Fruit fly (Drosophila melanogaster) whole organism, prepupa: ENCODE measurements around the gene CG32379.

ENCODE experiments used
- Blimp-1 ChIP-seq: fragments of 200-800 bp; sonication (Bioruptor generic); optimal IDR thresholded peaks from 3 replicates; lab custom pipeline; 2017; ENCODE audit warnings: missing biosample characterization, missing genetic modification characterization, mild to moderate bottlenecking, moderate library complexity, missing genetic modification reagents
- CG10631 ChIP-seq: fragments of 200-800 bp; sonication (Bioruptor generic); optimal IDR thresholded peaks from 2 replicates; lab custom pipeline; 2016; ENCODE audit warnings: missing biosample characterization, missing genetic modification characterization
- CG10669 ChIP-seq: fragments of 200-800 bp; sonication (Bioruptor generic); optimal IDR thresholded peaks from 3 replicates; lab custom pipeline; 2018; ENCODE audit warnings: missing biosample characterization, mild to moderate bottlenecking, missing genetic modification characterization, moderate library complexity
- CG11902 ChIP-seq: fragments of 200-800 bp; sonication (Bioruptor generic); optimal IDR thresholded peaks from 3 replicates; lab custom pipeline; 2016; ENCODE audit warnings: missing biosample characterization, missing genetic modification characterization
- CG1621 ChIP-seq: fragments of 200-800 bp; sonication (Bioruptor generic); optimal IDR thresholded peaks from 3 replicates; lab custom pipeline; 2018; ENCODE audit warnings: missing biosample characterization, mild to moderate bottlenecking, missing genetic modification characterization
- CG3032 ChIP-seq: fragments of 200-800 bp; optimal IDR thresholded peaks from 2 replicates; lab custom pipeline; 2019; ENCODE audit warnings: missing biosample characterization, mild to moderate bottlenecking, missing genetic modification characterization, moderate library complexity
- CG34406 ChIP-seq: fragments of 200-800 bp; sonication (Bioruptor generic); optimal IDR thresholded peaks from 3 replicates; lab custom pipeline; 2016; ENCODE audit warnings: missing biosample characterization, missing genetic modification characterization
- CG4318 ChIP-seq: fragments of 200-800 bp; sonication (Bioruptor generic); optimal IDR thresholded peaks from 3 replicates; lab custom pipeline; 2017; ENCODE audit warnings: missing biosample characterization, mild to moderate bottlenecking, missing genetic modification characterization
- CG6163 ChIP-seq: fragments of 200-800 bp; sonication (Bioruptor generic); IDR thresholded peaks from 3 replicates; pipeline ENCODE4 v1.3.6; 2022; ENCODE audit warnings: missing biosample characterization, missing genetic modification characterization
- CG6276 ChIP-seq: fragments of 200-800 bp; sonication (Bioruptor generic); optimal IDR thresholded peaks from 2 replicates; lab custom pipeline; 2017; ENCODE audit warnings: missing biosample characterization, mild to moderate bottlenecking, missing genetic modification characterization
- CG6792 ChIP-seq: fragments of 200-800 bp; sonication (Bioruptor generic); optimal IDR thresholded peaks from 3 replicates; lab custom pipeline; 2016; ENCODE audit warnings: missing biosample characterization, missing genetic modification characterization
- CG6808 ChIP-seq: fragments of 200-800 bp; sonication (Bioruptor generic); optimal IDR thresholded peaks from 3 replicates; lab custom pipeline; 2017; ENCODE audit warnings: missing biosample characterization, missing genetic modification characterization, mild to moderate bottlenecking, moderate library complexity, missing genetic modification reagents
- CG6854 ChIP-seq: fragments of 200-800 bp; sonication (Bioruptor generic); optimal IDR thresholded peaks from 2 replicates; lab custom pipeline; 2017; ENCODE audit warnings: missing biosample characterization, mild to moderate bottlenecking, missing genetic modification characterization
- CG7368 ChIP-seq: fragments of 200-800 bp; sonication (Bioruptor generic); optimal IDR thresholded peaks from 3 replicates; lab custom pipeline; 2016; ENCODE audit warnings: missing biosample characterization, missing genetic modification characterization
- CG8119 ChIP-seq: fragments of 200-800 bp; sonication (Bioruptor generic); IDR thresholded peaks from 3 replicates; pipeline ENCODE4 v1.3.6; 2022; ENCODE audit warnings: missing biosample characterization, missing genetic modification characterization
- CG8319 ChIP-seq: fragments of 200-800 bp; sonication (Bioruptor generic); optimal IDR thresholded peaks from 3 replicates; lab custom pipeline; 2016; ENCODE audit warnings: missing biosample characterization, missing genetic modification characterization
- CG9139 ChIP-seq: fragments of 200-800 bp; sonication (Bioruptor generic); optimal IDR thresholded peaks from 3 replicates; lab custom pipeline; 2017; ENCODE audit warnings: missing biosample characterization, mild to moderate bottlenecking, missing genetic modification characterization
- Eip75B ChIP-seq: fragments of 200-800 bp; sonication (Bioruptor generic); optimal IDR thresholded peaks from 3 replicates; lab custom pipeline; 2016; ENCODE audit warnings: missing biosample characterization, missing genetic modification characterization
- Eip78C ChIP-seq: fragments of 200-800 bp; sonication (Bioruptor generic); peaks from one replicate; lab custom pipeline; 2016; ENCODE audit warnings: missing biosample characterization, missing genetic modification characterization
- Eip93F ChIP-seq: fragments of 200-800 bp; sonication (Bioruptor generic); optimal IDR thresholded peaks from 2 replicates; lab custom pipeline; 2016; ENCODE audit warnings: missing biosample characterization, mild to moderate bottlenecking, missing genetic modification characterization
- Ets21C ChIP-seq: fragments of 200-800 bp; sonication (Bioruptor generic); optimal IDR thresholded peaks from 3 replicates; lab custom pipeline; 2016; ENCODE audit warnings: missing biosample characterization, missing genetic modification characterization
- Ets96B ChIP-seq: fragments of 200-800 bp; optimal IDR thresholded peaks from 2 replicates; lab custom pipeline; 2019; ENCODE audit warnings: missing biosample characterization, mild to moderate bottlenecking, missing genetic modification characterization, moderate library complexity
- Hr38 ChIP-seq: sonication (Bioruptor generic); optimal IDR thresholded peaks from 2 replicates; lab custom pipeline; 2016; ENCODE audit warnings: missing biosample characterization, missing genetic modification characterization
- Hr4 ChIP-seq: fragments of 200-800 bp; sonication (Bioruptor generic); optimal IDR thresholded peaks from 3 replicates; lab custom pipeline; 2016; ENCODE audit warnings: missing biosample characterization, missing genetic modification characterization
- Lpt ChIP-seq: fragments of 200-800 bp; sonication (Bioruptor generic); optimal IDR thresholded peaks from 3 replicates; lab custom pipeline; 2016; ENCODE audit warnings: missing biosample characterization, missing genetic modification characterization
- Met ChIP-seq: fragments of 200-800 bp; sonication (Bioruptor generic); optimal IDR thresholded peaks from 3 replicates; lab custom pipeline; 2016; ENCODE audit warnings: missing biosample characterization, missing genetic modification characterization
- OdsH ChIP-seq: fragments of 200-800 bp; sonication (Bioruptor generic); optimal IDR thresholded peaks from 3 replicates; lab custom pipeline; 2016; ENCODE audit warnings: missing biosample characterization, missing genetic modification characterization
- Sox102F ChIP-seq: fragments of 200-800 bp; sonication (Bioruptor generic); optimal IDR thresholded peaks from 2 replicates; lab custom pipeline; 2016; ENCODE audit warnings: missing biosample characterization, mild to moderate bottlenecking, missing genetic modification characterization
- acj6 ChIP-seq: fragments of 200-800 bp; sonication (Bioruptor generic); optimal IDR thresholded peaks from 3 replicates; lab custom pipeline; 2016; ENCODE audit warnings: missing biosample characterization, missing genetic modification characterization
- cyc ChIP-seq: fragments of 200-800 bp; sonication (Bioruptor generic); optimal IDR thresholded peaks from 3 replicates; lab custom pipeline; 2016; ENCODE audit warnings: missing biosample characterization, missing genetic modification characterization
- dac ChIP-seq: fragments of 200-800 bp; sonication (Bioruptor generic); optimal IDR thresholded peaks from 2 replicates; lab custom pipeline; 2017; ENCODE audit warnings: missing biosample characterization, mild to moderate bottlenecking, missing genetic modification characterization
- dsx ChIP-seq: fragments of 200-800 bp; optimal IDR thresholded peaks from 3 replicates; lab custom pipeline; 2019; ENCODE audit warnings: missing biosample characterization, mild to moderate bottlenecking, missing genetic modification characterization, moderate library complexity; ENCODE audit not compliant: poor library complexity, severe bottlenecking
- eg ChIP-seq: fragments of 200-800 bp; sonication (Bioruptor generic); IDR thresholded peaks from 3 replicates; pipeline ENCODE4 v1.3.6; 2022; ENCODE audit warnings: missing biosample characterization, missing genetic modification characterization
- fd59A ChIP-seq: fragments of 200-800 bp; sonication (Bioruptor generic); optimal IDR thresholded peaks from 2 replicates; lab custom pipeline; 2017; ENCODE audit warnings: missing biosample characterization, mild to moderate bottlenecking, missing genetic modification characterization, missing genetic modification reagents
- fd85E ChIP-seq: fragments of 200-800 bp; sonication (Bioruptor generic); optimal IDR thresholded peaks from 3 replicates; lab custom pipeline; 2016; ENCODE audit warnings: missing biosample characterization, missing genetic modification characterization
- fkh ChIP-seq: fragments of 200-800 bp; sonication (Bioruptor generic); optimal IDR thresholded peaks from 3 replicates; lab custom pipeline; 2017; ENCODE audit warnings: missing biosample characterization, mild to moderate bottlenecking, missing genetic modification characterization, moderate library complexity
- net ChIP-seq: fragments of 200-800 bp; sonication (Bioruptor generic); optimal IDR thresholded peaks from 3 replicates; lab custom pipeline; 2016; ENCODE audit warnings: missing biosample characterization, missing genetic modification characterization
- spab ChIP-seq: fragments of 200-800 bp; sonication (Bioruptor generic); optimal IDR thresholded peaks from 2 replicates; lab custom pipeline; 2017; ENCODE audit warnings: missing biosample characterization, mild to moderate bottlenecking, missing genetic modification characterization, missing genetic modification reagents
- ss ChIP-seq, 2 experiments: fragments of 200-800 bp; sonication (Bioruptor generic); optimal IDR thresholded peaks; 2 replicates in 1 of 2; 3 replicates in 1 of 2; lab custom pipeline; 2017 to 2018; ENCODE audit warnings: mild to moderate bottlenecking in 2 of 2, missing biosample characterization in 2 of 2, missing genetic modification characterization in 2 of 2, moderate library complexity in 1 of 2
- svp ChIP-seq: fragments of 200-800 bp; sonication (Bioruptor generic); peaks from one replicate; lab custom pipeline; 2016; ENCODE audit warnings: missing biosample characterization, missing genetic modification characterization
- vri ChIP-seq: fragments of 200-800 bp; sonication (Bioruptor generic); optimal IDR thresholded peaks from 3 replicates; lab custom pipeline; 2016; ENCODE audit warnings: missing biosample characterization, mild to moderate bottlenecking, missing genetic modification characterization

The CG32379 gene

DNA sequence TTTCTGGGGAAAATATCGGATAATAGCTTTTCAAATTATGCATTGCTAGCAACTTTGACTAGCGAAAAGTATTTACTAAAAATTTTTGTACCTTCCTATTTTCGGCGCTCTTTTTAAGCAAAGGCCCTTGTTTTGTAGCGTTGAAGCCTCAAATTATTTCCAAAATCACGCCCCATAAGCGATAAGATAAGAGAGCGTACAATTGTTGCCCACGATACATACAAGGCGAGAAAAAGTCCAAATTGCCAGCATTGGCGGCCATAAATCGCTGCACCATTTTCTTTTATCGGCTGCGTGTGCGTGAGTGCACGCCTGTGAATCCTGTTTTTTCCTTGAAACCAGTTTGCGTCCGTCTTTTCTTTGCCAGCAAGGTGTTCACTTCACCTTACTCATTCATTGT, 24.9 kb upstream of the CG32379 start:
- TF ChIP-seq CG34406 (GFP tag; lab: Kevin White, UChicago), result no peak
- TF ChIP-seq CG1621, result peak; percentile 15
- no peak for TF ChIP-seq Sox102F (GFP tag; lab: Kevin White, UChicago)
- TF ChIP-seq ss (GFP tag; optimal IDR thresholded peaks at IDR 0.05; lab: Kevin White, UChicago), result peak in 1 of 2 experiments; percentile 23
- TF ChIP-seq CG3032 (tag; lab: Kevin White, UChicago), result no peak
- no peak for TF ChIP-seq CG11902 (GFP tag; lab: Kevin White, UChicago)
- no peak for TF ChIP-seq CG4318 (GFP tag; lab: Kevin White, UChicago)
- TF ChIP-seq spab (GFP tag; lab: Kevin White, UChicago), result no peak
- TF ChIP-seq Hr38, result no peak
- TF ChIP-seq cyc (GFP tag; lab: Kevin White, UChicago), result no peak
- no peak for TF ChIP-seq Met
- TF ChIP-seq, all 60 proteins: peak for 2

DNA sequence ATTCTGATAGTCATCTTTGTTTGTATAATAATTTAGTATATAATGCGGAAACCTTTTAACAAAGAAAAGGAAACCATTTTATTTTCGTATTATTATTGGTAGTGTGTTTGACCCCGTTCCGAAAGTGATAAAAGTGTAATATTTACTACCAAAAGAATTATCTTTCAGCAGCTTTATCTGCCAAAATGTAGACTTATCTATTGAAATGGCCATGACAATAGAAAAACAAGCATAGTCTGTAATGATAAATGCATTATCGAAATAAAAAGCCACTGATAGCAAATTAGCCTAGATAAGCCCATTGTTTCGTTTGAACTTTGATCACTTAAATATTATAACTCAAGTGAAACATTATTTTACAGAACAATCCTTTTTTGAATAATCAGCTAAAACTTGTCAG, 20.0 kb upstream of the CG32379 start:
- TF ChIP-seq svp (peak; percentile 6), vri (GFP tag; lab: Kevin White, UChicago) (peak; percentile 15), CG1621 (no peak), Eip75B (GFP tag; lab: Kevin White, UChicago) (no peak)

DNA sequence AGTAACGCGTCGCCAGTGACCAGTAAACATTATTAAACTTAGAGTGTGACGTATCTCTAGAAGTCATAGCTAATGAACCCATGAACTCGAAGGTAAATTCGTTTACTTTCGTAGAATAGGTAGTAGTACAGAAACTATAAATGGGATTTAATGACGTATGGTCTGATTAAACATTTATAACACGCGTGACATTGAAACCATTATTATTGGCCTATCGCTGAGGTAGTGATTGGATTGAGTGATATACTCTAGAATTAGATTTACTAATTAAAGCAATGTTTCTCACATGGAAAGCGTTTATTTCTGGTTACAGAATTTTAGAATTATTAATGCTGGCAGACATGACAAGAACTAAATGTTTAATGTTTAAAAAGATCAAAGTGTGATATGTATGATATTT, 19.3 kb upstream of the CG32379 start:
- TF ChIP-seq CG34406 (GFP tag; lab: Kevin White, UChicago) (no peak), Hr4 (GFP tag; lab: Kevin White, UChicago) (no peak), Eip93F (GFP tag; lab: Kevin White, UChicago) (no peak), dsx (GFP tag; lab: Kevin White, UChicago) (no peak), Ets96B (tag; lab: Kevin White, UChicago) (no peak), CG6792 (GFP tag; lab: Kevin White, UChicago) (no peak), fd59A (GFP tag; lab: Kevin White, UChicago) (no peak), Blimp-1 (no peak), Hr38 (no peak), CG6808 (GFP tag; lab: Kevin White, UChicago) (no peak), dac (no peak), CG8119 (no peak)

DNA sequence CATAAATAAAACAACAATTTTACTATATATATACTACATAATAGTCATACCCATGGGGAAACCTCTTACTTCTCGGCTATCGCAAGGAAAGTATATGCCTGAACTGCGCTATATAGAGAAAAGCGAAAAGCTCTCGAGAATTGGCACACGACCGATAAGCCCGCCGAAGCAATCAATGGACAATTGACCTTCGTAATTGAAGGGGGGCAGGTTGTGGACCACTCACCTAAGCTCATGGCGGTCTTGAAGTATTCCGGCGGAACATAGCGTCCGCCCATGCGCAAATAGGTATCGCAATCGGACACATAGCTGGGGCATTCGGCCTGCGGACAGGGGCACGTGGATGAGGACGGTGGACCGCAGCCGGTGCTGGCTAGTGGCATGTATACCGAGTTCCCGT, 15.8 kb upstream of the CG32379 start:
- TF ChIP-seq svp (peak; percentile 97), CG6854 (no peak), ss (GFP tag; optimal IDR thresholded peaks at IDR 0.05; lab: Kevin White, UChicago) (no peak), dsx (GFP tag; lab: Kevin White, UChicago) (no peak), CG3032 (tag; lab: Kevin White, UChicago) (no peak), Met (no peak), CG4318 (GFP tag; lab: Kevin White, UChicago) (no peak)

DNA sequence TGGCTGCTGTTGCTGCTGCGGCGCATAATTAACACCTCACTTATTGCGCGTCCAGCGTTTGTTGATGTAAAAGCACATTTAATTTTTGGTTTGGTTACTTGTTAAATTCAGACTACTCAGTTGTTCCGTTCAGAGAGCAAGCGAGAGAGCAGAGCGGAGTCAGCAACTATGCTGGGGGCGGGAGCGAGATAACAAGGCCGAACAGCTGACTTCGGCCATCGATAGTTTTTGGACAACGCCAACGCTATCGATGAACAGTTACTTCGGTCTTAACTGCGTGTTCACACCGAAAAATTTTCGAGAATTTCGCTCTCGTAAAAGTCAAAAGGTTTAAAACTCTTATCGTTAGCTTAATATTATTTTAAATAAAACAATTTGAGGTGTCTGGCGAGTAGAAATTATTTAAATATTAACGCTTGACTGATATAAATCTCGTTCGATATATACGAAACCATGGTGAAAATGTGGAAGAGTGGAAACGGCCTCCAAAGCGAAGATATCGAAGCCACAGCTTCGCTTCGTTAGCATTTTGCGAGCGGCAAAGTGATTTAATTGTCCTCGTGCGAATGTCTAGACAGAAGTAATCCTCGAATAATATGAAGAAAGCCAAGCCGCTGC, 14.7 kb upstream of the CG32379 start, which contains the start of the genes SMSr and smid:
SMSr (minus strand) TSS at position 116 of the 618 bp plus-strand sequence.
smid (plus strand) TSS at position 256 of the 618 bp plus-strand sequence.
- TF ChIP-seq fkh (GFP tag; lab: Kevin White, UChicago), result no peak
- TF ChIP-seq fd85E (GFP tag; lab: Kevin White, UChicago), result no peak
- peak; percentile 55 for TF ChIP-seq CG10631 (GFP tag; lab: Kevin White, UChicago)
- peak; percentile 46 for TF ChIP-seq Lpt (GFP tag; lab: Kevin White, UChicago)
- peak; percentile 71 for TF ChIP-seq acj6
- no peak for TF ChIP-seq Blimp-1
- TF ChIP-seq CG6792 (GFP tag; lab: Kevin White, UChicago), result peak; percentile 56
- TF ChIP-seq net (GFP tag; lab: Kevin White, UChicago), result peak; percentile 19
- TF ChIP-seq dac, result peak; percentile 2
- TF ChIP-seq CG6276 (GFP tag; lab: Kevin White, UChicago), result no peak
- TF ChIP-seq Sox102F (GFP tag; lab: Kevin White, UChicago), result peak; percentile 50
- TF ChIP-seq Ets21C (GFP tag; lab: Kevin White, UChicago), result peak; percentile 57
- peak; percentile 71 for TF ChIP-seq Hr4 (GFP tag; lab: Kevin White, UChicago)
- no peak for TF ChIP-seq CG10669
- peak; percentile 70 for TF ChIP-seq OdsH
- no peak for TF ChIP-seq CG9139 (GFP tag; lab: Kevin White, UChicago)
- peak; percentile 79 for TF ChIP-seq Eip78C (GFP tag; lab: Kevin White, UChicago)
- peak; percentile 7 for TF ChIP-seq CG8319 (GFP tag; lab: Kevin White, UChicago)
- TF ChIP-seq Eip75B (GFP tag; lab: Kevin White, UChicago), result peak; percentile 61
- TF ChIP-seq CG6854, result peak; percentile 44
- no peak for TF ChIP-seq CG8119
- TF ChIP-seq CG6163, result peak; percentile 41; the same call in 1 of the 3 replicates
- no peak for TF ChIP-seq CG7368 (GFP tag; lab: Kevin White, UChicago)
- TF ChIP-seq eg, result no peak
- TF ChIP-seq CG11902 (GFP tag; lab: Kevin White, UChicago), result peak; percentile 33
- TF ChIP-seq Eip93F (GFP tag; lab: Kevin White, UChicago), result no peak
